Worm (Caenorhabditis elegans) whole organism, L4 larva: ENCODE measurements around the gene F43G6.7.

ENCODE experiments used
- F10B5.3 ChIP-seq: sonication (generic microtip); optimal IDR thresholded peaks from 2 replicates; lab custom pipeline; 2016; ENCODE audit warnings: mild to moderate bottlenecking, missing genetic modification characterization, missing compliant biosample characterization
- F49E8.2 ChIP-seq: sonication (generic microtip); optimal IDR thresholded peaks from 2 replicates; lab custom pipeline; 2016; ENCODE audit warnings: missing compliant biosample characterization, mild to moderate bottlenecking, missing genetic modification characterization, borderline replicate concordance
- T26A8.4 ChIP-seq: fragments of 200-800 bp; sonication (Bioruptor generic); IDR thresholded peaks from 2 replicates; pipeline ENCODE4 v1.3.6; 2022; ENCODE audit warnings: missing genetic modification characterization, missing compliant biosample characterization
- Y105C5A.15 ChIP-seq: fragments of 200-800 bp; sonication (Bioruptor generic); IDR thresholded peaks from 2 replicates; pipeline ENCODE4 v1.3.6; 2022; ENCODE audit warnings: missing genetic modification characterization, missing compliant biosample characterization
- Y5F2A.4 ChIP-seq: fragments of 200-800 bp; sonication (Bioruptor generic); optimal IDR thresholded peaks from 2 replicates; lab custom pipeline; 2018; ENCODE audit warnings: mild to moderate bottlenecking, missing genetic modification characterization, missing compliant biosample characterization
- aha-1 ChIP-seq: fragments of 150-350 bp; peaks from one replicate; lab custom pipeline; 2014; ENCODE audit warnings: missing biosample characterization, missing genetic modification characterization
- ama-1 ChIP-seq: fragments of 150-350 bp; optimal IDR thresholded peaks from 2 replicates; lab custom pipeline; 2014; ENCODE audit warnings: inconsistent platforms, mixed read lengths
- ceh-28 ChIP-seq: fragments of 150-350 bp; optimal IDR thresholded peaks from 2 replicates; lab custom pipeline; 2014; ENCODE audit warnings: missing biosample characterization, missing genetic modification reagents, missing genetic modification characterization
- ceh-32 ChIP-seq: sonication (generic microtip); optimal IDR thresholded peaks from 2 replicates; lab custom pipeline; 2016; ENCODE audit warnings: mild to moderate bottlenecking, missing genetic modification characterization, missing compliant biosample characterization; ENCODE audit not compliant: poor library complexity
- ctbp-1 ChIP-seq: fragments of 200-800 bp; sonication (Bioruptor generic); IDR thresholded peaks from 2 replicates; pipeline ENCODE4 v1.3.6; 2022; ENCODE audit warnings: missing genetic modification reagents, missing genetic modification characterization, missing compliant biosample characterization
- daf-16 ChIP-seq, 3 experiments: sonication (generic microtip); optimal IDR thresholded peaks; 2 replicates each; lab custom pipeline; 2016 to 2017; ENCODE audit warnings: missing genetic modification characterization in 3 of 3, missing genetic modification reagents in 3 of 3, mild to moderate bottlenecking in 2 of 3, missing compliant biosample characterization in 2 of 3, missing biosample characterization in 1 of 3, moderate library complexity in 1 of 3
- dmd-8 ChIP-seq: fragments of 200-800 bp; sonication (Bioruptor generic); IDR thresholded peaks from 2 replicates; pipeline ENCODE4 v1.3.6; 2022; ENCODE audit warnings: missing genetic modification characterization, missing compliant biosample characterization
- dmd-9 ChIP-seq: fragments of 200-800 bp; sonication (Bioruptor generic); IDR thresholded peaks from 2 replicates; pipeline ENCODE4 v1.3.6; 2022; ENCODE audit warnings: missing genetic modification reagents, missing genetic modification characterization, missing compliant biosample characterization
- duxl-1 ChIP-seq: sonication (generic microtip); optimal IDR thresholded peaks from 2 replicates; lab custom pipeline; 2016; ENCODE audit warnings: mild to moderate bottlenecking, missing genetic modification characterization, moderate library complexity, missing compliant biosample characterization; ENCODE audit not compliant: poor library complexity
- dve-1 ChIP-seq: sonication (generic microtip); optimal IDR thresholded peaks from 2 replicates; lab custom pipeline; 2017; ENCODE audit warnings: antibody characterized with exemption, mild to moderate bottlenecking, missing genetic modification characterization, missing compliant biosample characterization; ENCODE audit not compliant: insufficient read depth
- egl-27 ChIP-seq: sonication (generic microtip); optimal IDR thresholded peaks from 3 replicates; lab custom pipeline; 2017; ENCODE audit warnings: missing biosample characterization, missing genetic modification reagents, missing genetic modification characterization
- egl-43 ChIP-seq: fragments of 200-800 bp; sonication (Bioruptor generic); IDR thresholded peaks from 2 replicates; pipeline ENCODE4 v1.3.6; 2022; ENCODE audit warnings: missing genetic modification reagents, missing genetic modification characterization, missing compliant biosample characterization
- hlh-11 ChIP-seq: fragments of 200-800 bp; sonication (Bioruptor generic); optimal IDR thresholded peaks from 2 replicates; lab custom pipeline; 2018; ENCODE audit warnings: mild to moderate bottlenecking, missing genetic modification characterization, missing compliant biosample characterization
- lin-1 ChIP-seq: fragments of 200-800 bp; sonication (Bioruptor generic); IDR thresholded peaks from 2 replicates; pipeline ENCODE4 v1.3.6; 2022; ENCODE audit warnings: missing genetic modification reagents, missing genetic modification characterization, missing compliant biosample characterization
- madf-9 ChIP-seq: fragments of 200-800 bp; sonication (Bioruptor generic); conservative IDR thresholded peaks from 2 replicates; pipeline ENCODE4 v1.3.6; 2022; ENCODE audit warnings: missing genetic modification reagents, missing genetic modification characterization, missing compliant biosample characterization
- nhr-25 ChIP-seq: sonication (generic microtip); optimal IDR thresholded peaks from 2 replicates; lab custom pipeline; 2017; ENCODE audit warnings: missing genetic modification characterization, mild to moderate bottlenecking, missing compliant biosample characterization, antibody characterized with exemption, moderate library complexity, borderline replicate concordance; ENCODE audit not compliant: insufficient read depth
- nhr-28 ChIP-seq: fragments of 150-350 bp; optimal IDR thresholded peaks from 2 replicates; lab custom pipeline; 2014; ENCODE audit warnings: missing biosample characterization, missing genetic modification characterization
- nhr-41 ChIP-seq: fragments of 200-800 bp; sonication (Bioruptor generic); IDR thresholded peaks from 2 replicates; pipeline ENCODE4 v1.3.6; 2022; ENCODE audit warnings: missing genetic modification reagents, missing genetic modification characterization, missing compliant biosample characterization
- nhr-6 ChIP-seq: fragments of 150-350 bp; optimal IDR thresholded peaks from 2 replicates; lab custom pipeline; 2014; ENCODE audit warnings: missing biosample characterization, missing genetic modification characterization
- pha-4 ChIP-seq, 2 experiments: fragments of 150-350 bp in 1 of 2; fragments of 200-800 bp in 1 of 2; sonication (Bioruptor generic) in 1 of 2; IDR thresholded peaks in 1 of 2; optimal IDR thresholded peaks in 1 of 2; 2 replicates each; pipeline versions ENCODE4 v1.3.6 to Lab custom; 2014 to 2022; ENCODE audit warnings: missing genetic modification characterization in 2 of 2, missing genetic modification reagents in 2 of 2, missing biosample characterization in 1 of 2, missing compliant biosample characterization in 1 of 2
- pqm-1 ChIP-seq: sonication (generic microtip); optimal IDR thresholded peaks from 2 replicates; lab custom pipeline; 2017; ENCODE audit warnings: missing biosample characterization, missing genetic modification characterization
- rbr-2 ChIP-seq: sonication (generic microtip); optimal IDR thresholded peaks from 2 replicates; lab custom pipeline; 2016; ENCODE audit warnings: missing genotype, missing genetic modification characterization, missing compliant biosample characterization
- set-16 ChIP-seq: fragments of 200-800 bp; sonication (Bioruptor generic); IDR thresholded peaks from 2 replicates; pipeline ENCODE4 v1.3.6; 2022; ENCODE audit warnings: missing genetic modification reagents, missing genetic modification characterization, missing compliant biosample characterization
- spr-1 ChIP-seq: sonication (generic microtip); optimal IDR thresholded peaks from 2 replicates; lab custom pipeline; 2016; ENCODE audit warnings: mild to moderate bottlenecking, missing genetic modification characterization, missing compliant biosample characterization
- spr-3 ChIP-seq: fragments of 200-800 bp; sonication (Bioruptor generic); optimal IDR thresholded peaks from 2 replicates; lab custom pipeline; 2018; ENCODE audit warnings: mild to moderate bottlenecking, missing genetic modification characterization, missing compliant biosample characterization
- unc-39 ChIP-seq: sonication (generic microtip); optimal IDR thresholded peaks from 2 replicates; lab custom pipeline; 2017; ENCODE audit warnings: missing biosample characterization, missing genetic modification characterization
- zfp-3 ChIP-seq: fragments of 200-800 bp; sonication (Bioruptor generic); conservative IDR thresholded peaks from 2 replicates; pipeline ENCODE4 v1.3.6; 2022; ENCODE audit warnings: missing genetic modification reagents, missing genetic modification characterization, missing compliant biosample characterization
- zip-11 ChIP-seq: fragments of 200-800 bp; sonication (Bioruptor generic); IDR thresholded peaks from 2 replicates; pipeline ENCODE4 v1.3.6; 2022; ENCODE audit warnings: missing genetic modification characterization, missing compliant biosample characterization

The F43G6.7 gene

ce11 chrII:11842766-11843165, 32.2 kb downstream of the F43G6.7 start:
- TF ChIP-seq Y5F2A.4 (GFP tag; lab: Kevin White, UChicago) (no peak), set-16 (GFP tag; lab: Robert Waterston, UW) (no peak), rbr-2 (tag; lab: Kevin White, UChicago) (no peak), nhr-6 (tag; lab: Kevin White, UChicago) (no peak), spr-1 (tag; lab: Kevin White, UChicago) (no peak), ctbp-1 (GFP tag; lab: Robert Waterston, UW) (no peak), T26A8.4 (GFP tag; lab: Robert Waterston, UW) (0 out of 2 replicates have a peak, but pooled peaks have one; percentile 23), Y105C5A.15 (GFP tag; lab: Robert Waterston, UW) (no peak)

ce11 chrII:11843441-11843840, 32.9 kb downstream of the F43G6.7 start:
- TF ChIP-seq dve-1 (tag; lab: Kevin White, UChicago) (no peak), nhr-28 (peak; percentile 13), nhr-25 (tag; lab: Kevin White, UChicago) (no peak), egl-27 (tag; lab: Kevin White, UChicago) (no peak), lin-1 (GFP tag; lab: Robert Waterston, UW) (no peak), aha-1 (tag; lab: Kevin White, UChicago) (no peak)
- TF ChIP-seq, all 104 proteins: peak for 1

- no peak for TF ChIP-seq F10B5.3 (tag; lab: Kevin White, UChicago)
- TF ChIP-seq aha-1 (tag; lab: Kevin White, UChicago) = peak; percentile 27
Measured at ce11 chrII:11844072-11844471, 33.5 kb downstream of the F43G6.7 start.

ce11 chrII:11844984-11845383, 34.4 kb downstream of the F43G6.7 start:
- TF ChIP-seq dmd-9 (GFP tag; lab: Robert Waterston, UW) (no peak), ceh-28 (tag; lab: Kevin White, UChicago) (no peak), zip-11 (GFP tag; lab: Robert Waterston, UW) (no peak), unc-39 (no peak), ceh-32 (no peak), dmd-8 (GFP tag; lab: Robert Waterston, UW) (no peak), nhr-41 (no peak), ama-1 (lab: Kevin White, UChicago) (no peak), ctbp-1 (GFP tag; lab: Robert Waterston, UW) (no peak), set-16 (GFP tag; lab: Robert Waterston, UW) (peak; percentile 76), pqm-1 (tag; lab: Kevin White, UChicago) (no peak), hlh-11 (tag; lab: Kevin White, UChicago) (no peak), pha-4 (GFP tag; IDR thresholded peaks at IDR 0.05; lab: Robert Waterston, UW) (no peak), pha-4 (tag; optimal IDR thresholded peaks at IDR 0.05; lab: Kevin White, UChicago) (no peak), spr-3 (GFP tag; lab: Kevin White, UChicago) (no peak), daf-16 (GFP tag; optimal IDR thresholded peaks at IDR 0.05; lab: Kevin White, UChicago) (no peak), daf-16 (tag; optimal IDR thresholded peaks at IDR 0.05; lab: Kevin White, UChicago) (no peak), duxl-1 (no peak), zfp-3 (GFP tag; lab: Robert Waterston, UW) (no peak), F49E8.2 (tag; lab: Kevin White, UChicago) (no peak), aha-1 (tag; lab: Kevin White, UChicago) (no peak), madf-9 (GFP tag; lab: Robert Waterston, UW) (0 out of 2 replicates have a peak, but pooled peaks have one; percentile 6), lin-1 (GFP tag; lab: Robert Waterston, UW) (no peak), egl-43 (0 out of 2 replicates have a peak, but pooled peaks have one; percentile 10)
